Worm (Caenorhabditis elegans): ENCODE measurements around the gene nhr-104.

nhr-104 gene

DNA sequence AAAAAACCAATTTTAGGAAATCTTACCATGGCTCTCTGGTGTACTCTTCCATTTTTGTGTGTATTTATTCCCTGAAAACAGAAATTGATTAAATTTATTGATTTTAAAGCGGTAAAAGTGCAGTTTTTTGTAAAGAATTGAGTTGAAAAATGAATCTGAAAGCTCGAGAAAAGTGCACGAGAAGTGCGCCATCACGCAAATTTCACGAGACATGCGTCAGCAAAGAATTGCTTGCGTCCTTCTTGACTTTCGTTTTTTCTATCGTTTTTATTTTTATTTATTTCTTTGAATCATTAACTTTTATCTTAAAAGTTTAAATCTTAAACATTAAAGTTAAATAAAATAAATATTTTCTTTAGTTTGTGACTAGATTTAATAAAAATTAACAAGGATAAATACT is 43.1 kb downstream of the nhr-104 start, which contains the start of gene timm-17B.1 (continued):
- TF ChIP-seq ceh-14 (tag; optimal IDR thresholded peaks at IDR 0.05) (no peak), K02D7.2 (tag; optimal IDR thresholded peaks at IDR 0.05) (no peak), pqm-1 (tag; optimal IDR thresholded peaks at IDR 0.05) (no peak), tbx-7 (tag; optimal IDR thresholded peaks at IDR 0.05) (no peak), mec-3 (tag; optimal IDR thresholded peaks at IDR 0.05; ENCODE audit: borderline replicate concordance) (no peak), lim-6 (tag; optimal IDR thresholded peaks at IDR 0.05) (no peak)

DNA sequence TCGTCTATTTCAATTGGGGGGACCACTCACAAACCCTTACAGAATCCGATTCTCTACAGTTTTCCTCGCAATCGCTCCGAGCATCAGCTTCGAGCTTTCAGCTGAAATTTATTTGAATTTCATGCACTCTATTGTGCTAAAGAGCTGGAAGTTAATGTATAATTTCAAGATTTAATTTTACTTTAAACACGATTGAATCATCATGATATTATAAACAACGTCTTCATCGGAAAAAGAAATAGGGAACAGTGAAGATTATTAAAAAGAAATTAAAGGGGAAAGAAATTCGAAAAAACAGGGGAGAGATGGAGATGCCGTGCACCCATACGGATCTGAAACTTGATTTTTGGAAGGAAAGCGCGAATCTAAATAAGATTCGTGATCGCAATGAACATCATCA is 44.3 kb downstream of the nhr-104 start, which contains the start of gene hoe-1:
TSS of gene hoe-1 (minus strand) at position 101 of the 400 bp plus-strand sequence.
- TF ChIP-seq pax-1 (tag; optimal IDR thresholded peaks at IDR 0.05) (no peak), ceh-31 (tag; optimal IDR thresholded peaks at IDR 0.05) (no peak), fkh-6 (tag; optimal IDR thresholded peaks at IDR 0.05) (no peak), unc-3 (GFP tag; conservative IDR thresholded peaks at IDR 0.05) (no peak), unc-3 (tag; optimal IDR thresholded peaks at IDR 0.05) (no peak)

DNA sequence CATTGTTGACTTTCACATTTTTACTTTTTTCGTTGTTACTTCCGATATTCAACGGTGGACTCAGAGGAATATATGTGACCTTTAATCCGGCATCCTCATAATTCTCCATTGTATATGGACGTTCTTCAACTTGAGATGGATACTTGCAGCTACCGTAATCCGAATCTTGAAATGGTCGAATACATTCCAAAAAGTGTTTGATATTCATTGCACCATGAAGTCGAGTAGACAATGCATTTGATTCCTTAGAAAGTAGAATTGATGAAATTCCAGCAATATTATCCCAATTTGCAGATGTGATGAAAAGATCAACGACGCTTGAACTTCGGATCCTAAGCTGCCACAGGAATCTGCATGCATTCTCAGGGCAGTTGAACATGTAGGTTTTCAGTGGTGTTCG is 46.0 kb downstream of the nhr-104 start:
- TF ChIP-seq unc-55 (GFP tag; optimal IDR thresholded peaks at IDR 0.05) (no peak), dve-1 (tag; optimal IDR thresholded peaks at IDR 0.05) (no peak), rnt-1 (tag; optimal IDR thresholded peaks at IDR 0.05) (no peak), nhr-11 (tag; optimal IDR thresholded peaks at IDR 0.05) (no peak), elt-2 (tag; optimal IDR thresholded peaks at IDR 0.05) (no peak), ref-2 (tag; optimal IDR thresholded peaks at IDR 0.05) (no peak), sox-4 (tag; optimal IDR thresholded peaks at IDR 0.05) (no peak), ama-1 (optimal IDR thresholded peaks at IDR 0.05) (no peak), T23F11.4 (GFP tag; optimal IDR thresholded peaks at IDR 0.05) (no peak), ceh-31 (tag; optimal IDR thresholded peaks at IDR 0.05) (no peak), unc-3 (GFP tag; conservative IDR thresholded peaks at IDR 0.05) (no peak), unc-3 (tag; optimal IDR thresholded peaks at IDR 0.05) (no peak), lin-11 (tag; optimal IDR thresholded peaks at IDR 0.05) (no peak), ceh-18 (tag; optimal IDR thresholded peaks at IDR 0.05) (no peak), hlh-15 (tag; optimal IDR thresholded peaks at IDR 0.05) (no peak), odd-2 (tag; optimal IDR thresholded peaks at IDR 0.05) (no peak), K02D7.2 (tag; optimal IDR thresholded peaks at IDR 0.05) (no peak)

DNA sequence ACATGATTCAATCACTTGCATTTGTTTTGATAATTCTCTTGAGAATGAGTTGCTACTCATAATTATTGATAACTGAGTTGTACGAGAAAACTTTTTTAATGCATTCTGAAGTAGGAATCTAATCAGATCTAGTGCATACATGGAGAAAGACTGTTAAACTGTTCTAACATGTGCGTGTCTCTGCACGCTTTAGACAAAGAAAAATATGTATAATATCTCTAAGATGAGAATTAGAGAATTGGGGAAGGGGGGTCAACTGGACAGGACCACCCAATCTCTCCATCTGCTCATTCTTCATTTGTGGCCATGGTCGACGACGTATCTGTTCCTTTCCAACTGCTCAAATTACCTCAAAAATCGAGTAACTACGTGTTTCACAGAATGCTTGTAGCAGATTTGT is 51.2 kb downstream of the nhr-104 start, which contains the start of gene fbxb-78:
TSS of gene fbxb-78 (plus strand) at position 301 of the 400 bp plus-strand sequence.
- TF ChIP-seq ceh-24 (tag; optimal IDR thresholded peaks at IDR 0.05) (no peak), tbx-2 (tag; optimal IDR thresholded peaks at IDR 0.05) (no peak), ceh-9 (tag; optimal IDR thresholded peaks at IDR 0.05) (no peak), ttx-3 (tag; optimal IDR thresholded peaks at IDR 0.05) (no peak), ceh-18 (tag; optimal IDR thresholded peaks at IDR 0.05) (no peak), pros-1 (tag; optimal IDR thresholded peaks at IDR 0.05) (no peak), sox-4 (tag; optimal IDR thresholded peaks at IDR 0.05) (no peak), zip-5 (tag; optimal IDR thresholded peaks at IDR 0.05) (no peak), ceh-45 (GFP tag; IDR thresholded peaks at IDR 0.05) (no peak), unc-42 (tag; optimal IDR thresholded peaks at IDR 0.05) (no peak), ceh-2 (tag; optimal IDR thresholded peaks at IDR 0.05) (no peak), ceh-48 (tag; optimal IDR thresholded peaks at IDR 0.05) (no peak), F13H6.1 (tag; optimal IDR thresholded peaks at IDR 0.05) (no peak), T23F11.4 (GFP tag; optimal IDR thresholded peaks at IDR 0.05) (no peak), fkh-6 (tag; optimal IDR thresholded peaks at IDR 0.05) (no peak), elt-4 (tag; optimal IDR thresholded peaks at IDR 0.05) (no peak), syd-9 (tag; optimal IDR thresholded peaks at IDR 0.05) (no peak), ahr-1 (tag; optimal IDR thresholded peaks at IDR 0.05) (no peak)
